Worm (Caenorhabditis elegans) whole organism, L4 larva: ENCODE data around the gene F49C12.15.

Experiments used
- F44E2.7 ChIP-seq: fragments of 200-800 bp; sonication (Bioruptor generic); IDR thresholded peaks from 2 replicates; pipeline ENCODE4 v2.1.2; 2022; ENCODE audit warnings: missing genetic modification characterization, missing compliant biosample characterization
- F49E8.2 ChIP-seq: sonication (generic microtip); optimal IDR thresholded peaks from 2 replicates; lab custom pipeline; 2016; ENCODE audit warnings: missing compliant biosample characterization, mild to moderate bottlenecking, missing genetic modification characterization, borderline replicate concordance
- Y48G9A.11 ChIP-seq: fragments of 200-800 bp; sonication (Bioruptor generic); IDR thresholded peaks from 2 replicates; pipeline ENCODE4 v1.3.6; 2022; ENCODE audit warnings: missing genetic modification reagents, missing genetic modification characterization, missing compliant biosample characterization
- Y75B8A.6 ChIP-seq: fragments of 200-800 bp; sonication (Bioruptor generic); IDR thresholded peaks from 2 replicates; pipeline ENCODE4 v1.3.6; 2022; ENCODE audit warnings: missing genetic modification reagents, missing genetic modification characterization, missing compliant biosample characterization
- ZK337.2 ChIP-seq: fragments of 200-800 bp; sonication (Bioruptor generic); IDR thresholded peaks from 2 replicates; pipeline ENCODE4 v1.3.6; 2022; ENCODE audit warnings: missing genetic modification reagents, missing genetic modification characterization, missing compliant biosample characterization
- aha-1 ChIP-seq: fragments of 150-350 bp; peaks from one replicate; lab custom pipeline; 2014; ENCODE audit warnings: missing biosample characterization, missing genetic modification characterization
- aly-2 ChIP-seq: sonication (generic microtip); optimal IDR thresholded peaks from 2 replicates; lab custom pipeline; 2018; ENCODE audit warnings: missing biosample characterization, missing genetic modification characterization
- arid-1 ChIP-seq: fragments of 200-800 bp; sonication (Bioruptor generic); conservative IDR thresholded peaks from 2 replicates; pipeline ENCODE4 v1.3.6; 2022; ENCODE audit warnings: missing genetic modification reagents, missing genetic modification characterization, missing compliant biosample characterization
- ceh-28 ChIP-seq: fragments of 150-350 bp; optimal IDR thresholded peaks from 2 replicates; lab custom pipeline; 2014; ENCODE audit warnings: missing biosample characterization, missing genetic modification reagents, missing genetic modification characterization
- ceh-62 ChIP-seq: sonication (generic microtip); optimal IDR thresholded peaks from 2 replicates; lab custom pipeline; 2017; ENCODE audit warnings: missing biosample characterization, missing genetic modification characterization
- ceh-82 ChIP-seq: sonication (generic microtip); optimal IDR thresholded peaks from 2 replicates; lab custom pipeline; 2017; ENCODE audit warnings: missing biosample characterization, missing genetic modification characterization
- ces-1 ChIP-seq: fragments of 150-350 bp; sonication (generic microtip); optimal IDR thresholded peaks from 4 replicates; lab custom pipeline; 2014; ENCODE audit warnings: missing biosample characterization, missing genetic modification reagents, missing genetic modification characterization
- daf-19 ChIP-seq: fragments of 200-800 bp; sonication (Bioruptor generic); conservative IDR thresholded peaks from 2 replicates; pipeline ENCODE4 v1.3.6; 2022; ENCODE audit warnings: missing genetic modification characterization, missing compliant biosample characterization
- daf-8 ChIP-seq: fragments of 200-800 bp; sonication (Bioruptor generic); IDR thresholded peaks from 2 replicates; pipeline ENCODE4 v1.3.6; 2022; ENCODE audit warnings: missing genetic modification characterization, missing compliant biosample characterization
- dmd-6 ChIP-seq: fragments of 200-800 bp; sonication (Bioruptor generic); IDR thresholded peaks from 2 replicates; pipeline ENCODE4 v1.3.6; 2022; ENCODE audit warnings: missing genetic modification reagents, missing genetic modification characterization, missing compliant biosample characterization
- dmd-9 ChIP-seq: fragments of 200-800 bp; sonication (Bioruptor generic); IDR thresholded peaks from 2 replicates; pipeline ENCODE4 v1.3.6; 2022; ENCODE audit warnings: missing genetic modification reagents, missing genetic modification characterization, missing compliant biosample characterization
- duxl-1 ChIP-seq: sonication (generic microtip); optimal IDR thresholded peaks from 2 replicates; lab custom pipeline; 2016; ENCODE audit warnings: mild to moderate bottlenecking, missing genetic modification characterization, moderate library complexity, missing compliant biosample characterization; ENCODE audit not compliant: poor library complexity
- dve-1 ChIP-seq: sonication (generic microtip); optimal IDR thresholded peaks from 2 replicates; lab custom pipeline; 2017; ENCODE audit warnings: antibody characterized with exemption, mild to moderate bottlenecking, missing genetic modification characterization, missing compliant biosample characterization; ENCODE audit not compliant: insufficient read depth
- egl-43 ChIP-seq: fragments of 200-800 bp; sonication (Bioruptor generic); IDR thresholded peaks from 2 replicates; pipeline ENCODE4 v1.3.6; 2022; ENCODE audit warnings: missing genetic modification reagents, missing genetic modification characterization, missing compliant biosample characterization
- hlh-30 ChIP-seq: sonication (generic microtip); optimal IDR thresholded peaks from 2 replicates; lab custom pipeline; 2017; ENCODE audit warnings: antibody characterized with exemption, mild to moderate bottlenecking, missing genetic modification characterization, missing compliant biosample characterization; ENCODE audit not compliant: insufficient read depth
- hmg-1.1 ChIP-seq: fragments of 200-800 bp; sonication (Bioruptor generic); IDR thresholded peaks from 2 replicates; pipeline ENCODE4 v1.3.6; 2022; ENCODE audit warnings: missing genetic modification reagents, missing genetic modification characterization, missing compliant biosample characterization
- jun-1 ChIP-seq: fragments of 150-350 bp; optimal IDR thresholded peaks from 2 replicates; lab custom pipeline; 2014; ENCODE audit warnings: missing biosample characterization, missing genetic modification reagents, missing genetic modification characterization
- lim-7 ChIP-seq: fragments of 200-800 bp; sonication (Bioruptor generic); IDR thresholded peaks from 2 replicates; pipeline ENCODE4 v1.3.6; 2022; ENCODE audit warnings: missing genetic modification characterization, missing compliant biosample characterization
- lin-1 ChIP-seq: fragments of 200-800 bp; sonication (Bioruptor generic); IDR thresholded peaks from 2 replicates; pipeline ENCODE4 v1.3.6; 2022; ENCODE audit warnings: missing genetic modification reagents, missing genetic modification characterization, missing compliant biosample characterization
- lin-13 ChIP-seq: fragments of 150-350 bp; optimal IDR thresholded peaks from 2 replicates; lab custom pipeline; 2014; ENCODE audit warnings: missing biosample characterization, missing genetic modification reagents, missing genetic modification characterization
- lin-15B ChIP-seq: fragments of 150-350 bp; sonication (generic microtip); optimal IDR thresholded peaks from 3 replicates; lab custom pipeline; 2014; ENCODE audit warnings: missing biosample characterization, missing genetic modification characterization
- lin-29 ChIP-seq: fragments of 200-800 bp; sonication (Bioruptor generic); IDR thresholded peaks from 2 replicates; pipeline ENCODE4 v1.3.6; 2022; ENCODE audit warnings: missing genetic modification reagents, missing genetic modification characterization, missing compliant biosample characterization
- lin-38 ChIP-seq: fragments of 200-800 bp; sonication (Bioruptor generic); IDR thresholded peaks from 2 replicates; pipeline ENCODE4 v1.3.6; 2022; ENCODE audit warnings: missing genetic modification reagents, missing genetic modification characterization, missing compliant biosample characterization
- lin-39 ChIP-seq: fragments of 150-350 bp; optimal IDR thresholded peaks from 2 replicates; lab custom pipeline; 2014; ENCODE audit warnings: missing biosample characterization, missing genetic modification reagents, missing genetic modification characterization
- lir-3 ChIP-seq: sonication (generic microtip); optimal IDR thresholded peaks from 2 replicates; lab custom pipeline; 2016; ENCODE audit warnings: mild to moderate bottlenecking, missing genetic modification characterization, missing compliant biosample characterization
- mep-1 ChIP-seq: fragments of 150-350 bp; sonication (generic microtip); optimal IDR thresholded peaks from 3 replicates; lab custom pipeline; 2014; ENCODE audit warnings: missing biosample characterization, missing genetic modification characterization
- mes-2 ChIP-seq: sonication (generic microtip); optimal IDR thresholded peaks from 2 replicates; lab custom pipeline; 2016; ENCODE audit warnings: missing genotype, mild to moderate bottlenecking, missing genetic modification characterization, missing compliant biosample characterization; ENCODE audit not compliant: poor library complexity, severe bottlenecking
- mxl-3 ChIP-seq: fragments of 200-800 bp; sonication (Bioruptor generic); optimal IDR thresholded peaks from 2 replicates; lab custom pipeline; 2018; ENCODE audit warnings: mild to moderate bottlenecking, missing genetic modification characterization, missing compliant biosample characterization
- nhr-10 ChIP-seq: fragments of 150-350 bp; optimal IDR thresholded peaks from 2 replicates; lab custom pipeline; 2014; ENCODE audit warnings: missing biosample characterization, missing genetic modification characterization
- nhr-237 ChIP-seq: sonication (generic microtip); optimal IDR thresholded peaks from 2 replicates; lab custom pipeline; 2017; ENCODE audit warnings: missing biosample characterization, missing genetic modification characterization
- nhr-48 ChIP-seq: sonication (generic microtip); optimal IDR thresholded peaks from 2 replicates; lab custom pipeline; 2016; ENCODE audit warnings: mild to moderate bottlenecking, missing genetic modification characterization, missing compliant biosample characterization
- nhr-6 ChIP-seq: fragments of 150-350 bp; optimal IDR thresholded peaks from 2 replicates; lab custom pipeline; 2014; ENCODE audit warnings: missing biosample characterization, missing genetic modification characterization
- nhr-76 ChIP-seq: fragments of 150-350 bp; optimal IDR thresholded peaks from 2 replicates; lab custom pipeline; 2014; ENCODE audit warnings: missing biosample characterization, missing genetic modification characterization
- php-3 ChIP-seq: fragments of 200-800 bp; sonication (Bioruptor generic); IDR thresholded peaks from 2 replicates; pipeline ENCODE4 v1.3.6; 2022; ENCODE audit warnings: missing genetic modification reagents, missing genetic modification characterization, missing compliant biosample characterization
- rbr-2 ChIP-seq: sonication (generic microtip); optimal IDR thresholded peaks from 2 replicates; lab custom pipeline; 2016; ENCODE audit warnings: missing genotype, missing genetic modification characterization, missing compliant biosample characterization
- saeg-2 ChIP-seq: fragments of 200-800 bp; sonication (Bioruptor generic); IDR thresholded peaks from 2 replicates; pipeline ENCODE4 v1.3.6; 2022; ENCODE audit warnings: missing genetic modification reagents, missing genetic modification characterization, missing compliant biosample characterization
- snpc-4 ChIP-seq: fragments of 150-350 bp; optimal IDR thresholded peaks from 2 replicates; lab custom pipeline; 2014; ENCODE audit warnings: missing biosample characterization, missing genetic modification characterization
- spr-1 ChIP-seq: sonication (generic microtip); optimal IDR thresholded peaks from 2 replicates; lab custom pipeline; 2016; ENCODE audit warnings: mild to moderate bottlenecking, missing genetic modification characterization, missing compliant biosample characterization
- tag-97 ChIP-seq: fragments of 200-800 bp; sonication (Bioruptor generic); IDR thresholded peaks from 2 replicates; pipeline ENCODE4 v1.3.6; 2022; ENCODE audit warnings: missing genetic modification characterization, missing compliant biosample characterization
- tra-1 ChIP-seq: fragments of 200-800 bp; sonication (Bioruptor generic); IDR thresholded peaks from 2 replicates; pipeline ENCODE4 v1.3.6; 2022; ENCODE audit warnings: missing genetic modification reagents, missing genetic modification characterization, missing compliant biosample characterization
- unc-62 ChIP-seq, 3 experiments: fragments of 150-350 bp in 1 of 3; sonication (generic microtip); optimal IDR thresholded peaks in 2 of 3; peaks in 1 of 3; 1 replicate in 1 of 3; 2 replicates in 2 of 3; lab custom pipeline; 2014 to 2017; ENCODE audit warnings: missing biosample characterization in 3 of 3, missing genetic modification characterization in 3 of 3, missing genetic modification reagents in 3 of 3, missing genotype in 1 of 3
- vab-7 ChIP-seq: fragments of 200-800 bp; sonication (Bioruptor generic); IDR thresholded peaks from 2 replicates; pipeline ENCODE4 v1.3.6; 2022; ENCODE audit warnings: missing genetic modification reagents, missing genetic modification characterization, missing compliant biosample characterization
- zip-2 ChIP-seq: fragments of 150-350 bp; optimal IDR thresholded peaks from 2 replicates; lab custom pipeline; 2014; ENCODE audit warnings: missing biosample characterization, missing genetic modification characterization
- ztf-7 ChIP-seq: fragments of 150-350 bp; optimal IDR thresholded peaks from 2 replicates; lab custom pipeline; 2014; ENCODE audit warnings: missing biosample characterization, missing genetic modification characterization

The F49C12.15 gene

DNA sequence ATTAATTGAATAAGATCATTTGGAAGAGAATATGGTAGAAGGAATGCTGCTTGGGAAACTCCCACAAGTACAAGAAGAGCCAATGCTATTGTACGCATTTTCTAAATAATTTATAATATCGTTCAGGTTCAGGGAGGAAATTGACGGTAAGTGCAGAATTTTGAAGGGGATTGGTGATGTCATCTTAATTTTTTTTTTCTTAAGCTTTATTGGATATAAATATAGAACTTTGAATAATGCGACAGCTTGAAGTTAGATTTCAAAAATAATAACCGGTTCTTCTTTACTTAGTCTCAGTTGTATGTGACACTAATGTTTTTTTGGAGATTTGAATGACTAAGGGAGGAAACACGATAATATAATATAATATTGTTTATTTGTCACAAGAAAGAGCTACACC is 6.5 kb downstream of the F49C12.15 start, which contains the start of gene nspg-7.1:
Gene nspg-7.1, minus strand, starts transcription at position 101 of the 400 bp plus-strand sequence.
- TF ChIP-seq jun-1 (tag; lab: Kevin White, UChicago), result no peak
- no peak for TF ChIP-seq aly-2 (tag; lab: Kevin White, UChicago)

DNA sequence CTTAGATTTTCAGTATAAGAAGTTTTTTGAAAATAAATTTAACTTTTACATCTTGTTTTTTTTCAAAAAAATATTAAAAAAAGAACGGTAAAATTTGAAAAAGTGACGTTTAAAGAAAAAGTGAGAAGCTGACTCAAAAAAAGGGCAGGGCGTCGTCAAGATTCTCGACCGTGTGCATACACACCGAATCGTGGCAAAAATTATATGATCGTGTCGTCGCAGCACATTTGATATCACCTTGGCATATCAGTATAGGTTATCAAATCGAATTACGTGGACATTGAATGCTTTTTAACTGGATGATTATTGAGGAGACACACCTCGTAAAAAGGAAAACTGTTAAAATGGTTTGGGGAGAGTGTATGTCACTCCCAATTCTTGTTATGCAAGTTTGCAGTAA is 8.8 kb downstream of the F49C12.15 start:
- TF ChIP-seq lin-1 (GFP tag; lab: Robert Waterston, UW) (0 out of 2 replicates have a peak, but pooled peaks have one; percentile 27), hmg-1.1 (no peak), daf-8 (GFP tag; lab: Robert Waterston, UW) (no peak), vab-7 (GFP tag; lab: Robert Waterston, UW) (no peak), mep-1 (peak; percentile 21), saeg-2 (GFP tag; lab: Robert Waterston, UW) (no peak), nhr-48 (tag; lab: Kevin White, UChicago) (no peak), daf-19 (no peak), mxl-3 (peak; percentile 53), lim-7 (no peak), egl-43 (no peak), tra-1 (GFP tag; lab: Robert Waterston, UW) (no peak), hlh-30 (tag; lab: Kevin White, UChicago) (peak; percentile 5), Y48G9A.11 (GFP tag; lab: Robert Waterston, UW) (no peak), rbr-2 (tag; lab: Kevin White, UChicago) (no peak), F49E8.2 (tag; lab: Kevin White, UChicago) (no peak), aly-2 (tag; lab: Kevin White, UChicago) (no peak), dve-1 (tag; lab: Kevin White, UChicago) (peak; percentile 73), ceh-82 (tag; lab: Kevin White, UChicago) (no peak), ceh-62 (tag; lab: Kevin White, UChicago) (no peak), lin-15B (no peak), lin-38 (GFP tag; lab: Robert Waterston, UW) (peak; percentile 39; the same call in 1 of the 2 replicates), Y75B8A.6 (no peak), mes-2 (tag; lab: Kevin White, UChicago) (peak; percentile 11), ZK337.2 (no peak), snpc-4 (no peak), tag-97 (GFP tag; lab: Robert Waterston, UW) (no peak), nhr-76 (tag; lab: Kevin White, UChicago) (no peak), duxl-1 (tag; lab: Kevin White, UChicago) (no peak), dmd-9 (GFP tag; lab: Robert Waterston, UW) (no peak), lin-13 (GFP tag; lab: Kevin White, UChicago) (no peak), arid-1 (no peak), nhr-10 (no peak), spr-1 (tag; lab: Kevin White, UChicago) (no peak), nhr-6 (tag; lab: Kevin White, UChicago) (no peak), ceh-28 (no peak), ces-1 (GFP tag; lab: Kevin White, UChicago) (no peak), zip-2 (tag; lab: Kevin White, UChicago) (no peak), lir-3 (tag; lab: Kevin White, UChicago) (no peak), php-3 (GFP tag; lab: Robert Waterston, UW) (peak; percentile 88), dmd-6 (GFP tag; lab: Robert Waterston, UW) (peak; percentile 80), aha-1 (peak; percentile 58), jun-1 (tag; lab: Kevin White, UChicago) (no peak), unc-62 (GFP tag; optimal IDR thresholded peaks at IDR 0.05 in 1 of 2; lab: Kevin White, UChicago) (no peak), unc-62 (tag; optimal IDR thresholded peaks at IDR 0.05; lab: Kevin White, UChicago) (no peak), lin-29 (no peak), lin-39 (tag; lab: Kevin White, UChicago) (no peak), ztf-7 (tag; lab: Kevin White, UChicago) (no peak), F44E2.7 (no peak), nhr-237 (tag; lab: Kevin White, UChicago) (no peak)
